Worm (Caenorhabditis elegans): ENCODE results near the gene glb-4.

DNA sequence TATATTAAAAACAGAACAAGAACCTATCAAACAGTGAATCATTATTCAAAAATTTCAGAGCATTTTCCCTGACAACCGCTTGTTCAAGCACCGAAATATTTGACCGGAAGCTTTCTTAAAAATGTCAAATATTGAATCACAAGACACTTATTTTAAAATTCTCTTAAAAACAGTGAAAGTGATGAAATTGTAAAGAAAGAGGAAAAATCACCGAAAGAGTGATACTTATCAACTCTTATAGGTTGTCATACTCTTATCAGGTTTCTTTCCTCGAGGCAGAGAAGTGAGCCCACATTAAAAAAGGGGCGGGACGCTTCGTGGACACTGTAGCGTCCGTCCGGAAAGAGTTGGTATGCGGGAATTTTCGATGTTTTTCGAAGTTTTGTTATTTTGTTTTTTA, 42.8 kb upstream of the glb-4 start:
- no peak for TF ChIP-seq lin-15B (tag; optimal IDR thresholded peaks at IDR 0.05)
- TF ChIP-seq aha-1 (tag): no peak
- TF ChIP-seq ces-1 (GFP tag; optimal IDR thresholded peaks at IDR 0.05): no peak
